Worm (Caenorhabditis elegans): ENCODE results near the gene mys-1.

Gene mys-1

DNA sequence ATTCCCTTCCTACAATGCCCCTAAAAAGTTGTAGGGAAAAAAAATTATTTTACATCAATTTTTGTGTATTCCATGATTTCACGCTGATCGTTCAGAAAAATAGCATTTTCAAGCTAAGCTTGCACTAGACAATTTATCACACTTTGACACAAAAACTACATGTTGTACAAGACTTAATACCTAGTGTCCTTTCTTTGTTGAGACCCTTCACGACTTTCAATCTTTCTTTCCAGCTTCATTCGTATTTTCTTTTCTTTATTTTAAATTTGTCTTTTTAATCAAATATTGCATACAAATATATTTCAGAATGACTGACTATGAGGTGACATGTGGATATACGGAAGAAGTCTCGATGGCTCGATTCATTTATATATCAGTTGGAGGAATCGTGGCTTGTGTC, 38.5 kb downstream of the mys-1 start, which contains the start of gene F20A1.2:
Gene F20A1.2 (plus strand): TSS at position 301 of the 400 bp plus-strand sequence.
- TF ChIP-seq ets-4 (tag; optimal IDR thresholded peaks at IDR 0.05) (no peak), tbx-7 (tag; optimal IDR thresholded peaks at IDR 0.05) (no peak), madf-2 (tag; optimal IDR thresholded peaks at IDR 0.05) (no peak), sdc-2 (tag; optimal IDR thresholded peaks at IDR 0.05) (no peak), ztf-16 (tag; optimal IDR thresholded peaks at IDR 0.05) (no peak), pqm-1 (tag; optimal IDR thresholded peaks at IDR 0.05) (no peak), gmeb-2 (tag; optimal IDR thresholded peaks at IDR 0.05) (no peak), ama-1 (optimal IDR thresholded peaks at IDR 0.05) (no peak), nhr-232 (tag; optimal IDR thresholded peaks at IDR 0.05) (no peak), sox-2 (GFP tag; IDR thresholded peaks at IDR 0.05) (no peak), ceh-19 (GFP tag; optimal IDR thresholded peaks at IDR 0.05) (no peak), npax-4 (tag; optimal IDR thresholded peaks at IDR 0.05) (no peak), pag-3 (tag; optimal IDR thresholded peaks at IDR 0.05; ENCODE audit: borderline replicate concordance) (no peak), hlh-30 (tag; optimal IDR thresholded peaks at IDR 0.05; ENCODE audit: insufficient read depth) (no peak), C08G9.2 (tag; optimal IDR thresholded peaks at IDR 0.05) (no peak), K02D7.2 (tag; optimal IDR thresholded peaks at IDR 0.05) (no peak), ceh-24 (tag; optimal IDR thresholded peaks at IDR 0.05) (no peak), eyg-1 (tag; optimal IDR thresholded peaks at IDR 0.05) (no peak)

DNA sequence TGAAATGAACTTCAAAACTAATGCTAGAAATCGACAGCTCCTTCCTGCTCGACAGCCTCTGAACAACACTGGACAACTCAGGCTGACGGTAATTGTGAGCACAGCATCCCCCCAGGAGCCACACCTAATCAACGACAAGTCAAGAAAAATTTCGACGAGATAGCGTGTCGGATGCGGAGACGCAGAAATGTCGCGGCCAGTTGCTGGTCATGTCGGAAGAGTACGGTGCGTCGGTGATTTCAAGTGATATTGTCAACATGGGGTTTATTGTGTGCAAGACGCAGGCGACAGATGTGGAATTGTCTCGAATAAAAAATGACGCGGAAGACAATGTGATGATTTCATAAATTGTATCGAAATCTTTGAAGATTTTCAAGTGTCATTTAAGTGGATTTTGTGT, 48.0 kb downstream of the mys-1 start, which contains the start of gene twk-11:
Gene twk-11 (minus strand): TSS at position 101 of the 400 bp plus-strand sequence.
- no peak for TF ChIP-seq unc-3 (GFP tag; conservative IDR thresholded peaks at IDR 0.05)
- no peak for TF ChIP-seq unc-3 (tag; optimal IDR thresholded peaks at IDR 0.05)
- no peak for TF ChIP-seq Y22D7AL.16 (tag; optimal IDR thresholded peaks at IDR 0.05)
